Fruit fly (Drosophila melanogaster): Measurements from ENCODE around the gene CG3857.

dm6 chrX:1889926-1890325, 49.9 kb downstream of the CG3857 start, which contains the start of the genes trr and mRpL16:
- TF ChIP-seq E2f2 (GFP tag; IDR thresholded peaks at IDR 0.05) (peak; percentile 40; the same call in 1 of the 2 replicates), CG6175 (GFP tag; IDR thresholded peaks at IDR 0.05) (peak; percentile 92), CG12391 (tag; optimal IDR thresholded peaks at IDR 0.05) (peak; percentile 72), CG2712 (tag; optimal IDR thresholded peaks at IDR 0.05) (peak; percentile 65), tx (GFP tag; optimal IDR thresholded peaks at IDR 0.05) (peak; percentile 31), CG32767 (GFP tag; IDR thresholded peaks at IDR 0.05) (no peak)

Data from whole organism, embryonic.